Fruit fly (Drosophila melanogaster): Measurements from ENCODE around the gene CG9784.

Gene CG9784

DNA sequence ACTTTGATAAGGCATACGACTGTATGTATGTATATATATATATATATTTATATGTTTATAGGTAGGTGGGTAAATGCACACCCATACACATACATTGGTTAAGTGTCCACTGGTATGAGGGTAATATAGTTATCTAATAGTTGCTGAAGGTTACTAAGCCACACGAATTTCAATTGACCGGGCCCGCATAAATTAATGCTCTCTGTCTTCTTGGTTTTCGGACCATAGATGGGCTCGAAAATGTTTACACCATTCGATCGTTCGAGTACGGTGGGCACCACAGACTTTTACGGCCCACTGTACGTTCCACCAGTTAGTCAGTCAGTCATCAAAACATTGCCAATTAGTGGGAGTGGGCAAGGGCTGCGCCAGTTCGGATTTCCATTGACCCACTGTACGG, 3.6 kb downstream of the CG9784 start (continued):
- TF ChIP-seq CG7839 (tag; optimal IDR thresholded peaks at IDR 0.05) (no peak), CG4424 (GFP tag; optimal IDR thresholded peaks at IDR 0.05) (no peak), da (GFP tag; optimal IDR thresholded peaks at IDR 0.05) (no peak), gcm2 (GFP tag; optimal IDR thresholded peaks at IDR 0.05) (no peak), D19B (GFP tag; optimal IDR thresholded peaks at IDR 0.05) (no peak), CG10274 (GFP tag; optimal IDR thresholded peaks at IDR 0.05) (no peak), ham (GFP tag; IDR thresholded peaks at IDR 0.05) (no peak), CG33557 (GFP tag; optimal IDR thresholded peaks at IDR 0.05) (no peak), ab (GFP tag; optimal IDR thresholded peaks at IDR 0.05) (no peak), Rfx (GFP tag; IDR thresholded peaks at IDR 0.05) (0 out of 2 replicates have a peak, but pooled peaks have one; percentile 8), row (GFP tag; IDR thresholded peaks at IDR 0.05) (0 out of 3 replicates have a peak, but pooled peaks have one; percentile 12), chn (GFP tag; optimal IDR thresholded peaks at IDR 0.05) (no peak), CG2120 (GFP tag; optimal IDR thresholded peaks at IDR 0.05) (no peak), HLH4C (GFP tag; IDR thresholded peaks at IDR 0.05; ENCODE audit: partially characterized antibody) (0 out of 3 replicates have a peak, but pooled peaks have one; percentile 14), Neu2 (GFP tag; optimal IDR thresholded peaks at IDR 0.05; ENCODE audit: borderline replicate concordance) (no peak), slbo (GFP tag; IDR thresholded peaks at IDR 0.05) (no peak), D19A (tag; optimal IDR thresholded peaks at IDR 0.05) (no peak), CG30020 (tag; optimal IDR thresholded peaks at IDR 0.05) (no peak), CG1024 (GFP tag; IDR thresholded peaks at IDR 0.05) (no peak), gcm (GFP tag; optimal IDR thresholded peaks at IDR 0.05) (peak; percentile 57), grau (tag; optimal IDR thresholded peaks at IDR 0.05) (no peak), CG14014 (GFP tag; IDR thresholded peaks at IDR 0.05) (no peak), CG6175 (GFP tag; IDR thresholded peaks at IDR 0.05) (no peak), CG9609 (GFP tag; optimal IDR thresholded peaks at IDR 0.05) (no peak), CG15269 (tag; optimal IDR thresholded peaks at IDR 0.05) (no peak), bbx (GFP tag; IDR thresholded peaks at IDR 0.05; ENCODE audit: partially characterized antibody) (no peak), CG4730 (GFP tag; IDR thresholded peaks at IDR 0.05) (no peak), Ssrp (tag; optimal IDR thresholded peaks at IDR 0.05) (no peak), CG7372 (GFP tag; IDR thresholded peaks at IDR 0.05) (no peak), CG12391 (tag; optimal IDR thresholded peaks at IDR 0.05) (no peak), CG12299 (tag; optimal IDR thresholded peaks at IDR 0.05) (no peak), Side (GFP tag; optimal IDR thresholded peaks at IDR 0.05) (no peak), Ets65A (GFP tag) (no peak), CG11085 (GFP tag; IDR thresholded peaks at IDR 0.05) (no peak), bowl (GFP tag; IDR thresholded peaks at IDR 0.05) (no peak), CG4707 (GFP tag; optimal IDR thresholded peaks at IDR 0.05) (peak; percentile 68), rib (GFP tag; IDR thresholded peaks at IDR 0.05) (no peak), CG3163 (GFP tag; optimal IDR thresholded peaks at IDR 0.05) (no peak), exex (tag; optimal IDR thresholded peaks at IDR 0.05) (peak; percentile 1), Elba2 (GFP tag; optimal IDR thresholded peaks at IDR 0.05) (no peak), MBD-R2 (GFP tag; IDR thresholded peaks at IDR 0.05) (no peak), luna (GFP tag; optimal IDR thresholded peaks at IDR 0.05) (no peak), CG13287 (GFP tag; IDR thresholded peaks at IDR 0.05; ENCODE audit: partially characterized antibody) (no peak), danr (GFP tag; IDR thresholded peaks at IDR 0.05) (no peak), CG8944 (GFP tag; optimal IDR thresholded peaks at IDR 0.05) (no peak), Xrp1 (GFP tag; IDR thresholded peaks at IDR 0.05) (0 out of 2 replicates have a peak, but pooled peaks have one; percentile 27), Spps (tag; optimal IDR thresholded peaks at IDR 0.05) (no peak), hb (GFP tag; IDR thresholded peaks at IDR 0.05; ENCODE audit: partially characterized antibody) (no peak), vvl (GFP tag; IDR thresholded peaks at IDR 0.05) (peak; percentile 54; the same call in 1 of the 2 replicates), CG11398 (GFP tag; optimal IDR thresholded peaks at IDR 0.05) (no peak), Abd-B (GFP tag; optimal IDR thresholded peaks at IDR 0.05) (no peak), CoRest (tag; optimal IDR thresholded peaks at IDR 0.05) (no peak)
